Worm (Caenorhabditis elegans): Measurements from ENCODE around the gene pqn-51.

- TF ChIP-seq ceh-83 (GFP tag; optimal IDR thresholded peaks at IDR 0.05) (no peak), mep-1 (tag; optimal IDR thresholded peaks at IDR 0.05) (no peak), unc-39 (tag; optimal IDR thresholded peaks at IDR 0.05) (no peak), unc-62 (GFP tag; optimal IDR thresholded peaks at IDR 0.05) (no peak), nhr-76 (tag; optimal IDR thresholded peaks at IDR 0.05) (no peak), ces-1 (GFP tag; optimal IDR thresholded peaks at IDR 0.05) (no peak), cnd-1 (tag; optimal IDR thresholded peaks at IDR 0.05) (no peak), mab-5 (tag; optimal IDR thresholded peaks at IDR 0.05) (no peak), drap-1 (GFP tag; optimal IDR thresholded peaks at IDR 0.05) (no peak)
Observed at ce11 chrV:5089497-5090134, 40.2 kb downstream of the pqn-51 start, which contains the start of gene glb-32.

Data from whole organism, mixed stage, embryonic.